Fruit fly (Drosophila melanogaster) whole organism, adult: Measurements from ENCODE around the gene CG9483.

Experiments
- CG1620 ChIP-seq: fragments of 200-800 bp; sonication (Bioruptor generic); optimal IDR thresholded peaks from 2 replicates; lab custom pipeline; 2016; ENCODE audit warnings: missing biosample characterization, missing genetic modification characterization
- Clk ChIP-seq: fragments of 200-800 bp; sonication (Bioruptor generic); optimal IDR thresholded peaks from 2 replicates; lab custom pipeline; 2017; ENCODE audit warnings: missing biosample characterization, missing genetic modification characterization
- cic ChIP-seq: fragments of 200-800 bp; sonication (Bioruptor generic); optimal IDR thresholded peaks from 2 replicates; lab custom pipeline; 2017; ENCODE audit warnings: missing biosample characterization, mild to moderate bottlenecking, missing genetic modification characterization, moderate library complexity

DNA sequence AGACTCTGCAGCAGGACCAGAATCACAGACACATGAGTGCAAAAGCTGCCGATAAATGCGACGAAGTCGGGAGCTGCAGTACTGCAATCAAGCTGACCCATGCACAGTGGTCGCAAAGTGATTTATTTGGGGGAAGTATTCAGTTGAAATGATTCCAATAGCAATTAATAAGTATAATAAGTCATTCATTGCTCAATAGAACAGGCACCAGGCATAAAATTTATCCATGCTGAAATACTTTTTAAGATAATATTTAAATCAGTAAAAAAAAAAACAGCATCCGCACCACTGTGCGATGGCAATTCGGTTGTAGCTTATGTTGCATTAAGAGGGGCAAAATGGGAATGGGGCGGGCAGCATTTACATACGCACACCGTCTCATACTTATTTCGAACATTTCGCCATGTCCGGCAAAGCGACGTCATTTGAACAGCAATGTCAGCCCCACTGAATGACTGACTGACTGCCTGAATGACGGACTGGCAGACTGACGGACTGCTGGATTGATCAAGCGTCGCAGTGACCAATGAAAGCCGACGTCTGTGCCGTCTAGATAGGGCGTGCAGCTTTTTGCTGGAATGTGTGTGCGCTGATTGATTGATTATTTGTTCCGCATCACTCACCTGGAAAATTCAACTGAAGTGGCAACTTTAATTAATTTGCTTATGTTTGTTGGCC is 31.6 kb upstream of the CG9483 start:
- no peak for TF ChIP-seq CG1620 (GFP tag; lab: Kevin White, UChicago)
- TF ChIP-seq Clk, result no peak
- TF ChIP-seq cic (GFP tag; lab: Kevin White, UChicago), result no peak
